Worm (Caenorhabditis elegans): Measurements from ENCODE around the gene C06E2.1.

DNA sequence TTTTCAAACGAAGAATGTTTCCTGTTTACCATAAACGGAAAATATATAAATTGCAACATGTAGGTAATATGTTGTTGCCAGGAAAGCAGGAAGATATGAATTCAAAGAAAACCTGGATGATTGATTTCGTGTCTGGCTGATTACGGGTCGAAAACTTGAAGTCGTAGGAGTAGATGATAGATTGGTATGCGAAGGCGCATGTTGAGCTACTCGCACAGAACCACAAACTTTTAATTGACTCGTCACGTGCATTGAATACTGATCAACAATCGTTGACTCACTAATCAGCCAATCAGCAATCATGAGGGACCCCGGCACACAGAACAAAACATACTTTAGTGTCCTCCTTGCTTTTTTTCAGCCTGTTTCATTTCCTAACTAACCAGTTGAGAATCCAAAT, 46.6 kb upstream of the C06E2.1 start:
- TF ChIP-seq him-1 (tag; optimal IDR thresholded peaks at IDR 0.05) (no peak), W03F9.2 (tag; optimal IDR thresholded peaks at IDR 0.05) (no peak)

Data from whole organism, L4/young adult.